Fruit fly (Drosophila melanogaster): ENCODE data around the gene CaMKII.

DNA sequence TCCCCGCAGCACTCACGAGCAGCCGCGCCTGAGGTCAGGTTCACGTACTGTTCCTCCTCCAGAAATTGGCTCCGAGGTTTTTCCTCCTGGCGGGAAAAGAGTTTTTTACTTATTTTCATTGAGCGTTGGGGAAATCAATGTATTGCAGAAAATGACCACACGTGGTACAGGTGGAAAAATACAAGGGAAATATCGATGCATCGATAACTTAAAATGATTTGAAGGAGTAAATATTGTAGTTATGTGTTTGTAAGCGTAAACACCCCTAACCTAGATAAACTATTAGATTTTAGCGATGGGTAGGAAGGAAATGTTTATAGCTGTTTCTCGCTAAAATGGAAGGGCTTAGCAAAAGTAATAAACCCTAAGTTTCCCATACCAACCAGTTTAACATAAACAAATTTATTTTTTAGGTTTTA lies 22.8 kb downstream of the CaMKII start:
- TF ChIP-seq h (optimal IDR thresholded peaks at IDR 0.05): no peak
- no peak for TF ChIP-seq Sin3A (optimal IDR thresholded peaks at IDR 0.05)
- no peak for TF ChIP-seq Myc (optimal IDR thresholded peaks at IDR 0.05)

All from Kc167 (cell line).